Fruit fly (Drosophila melanogaster) whole organism, larva: ENCODE data around the gene Cpr76Bd.

Source experiments
- noc ChIP-seq: fragments of 200-800 bp; sonication (Bioruptor generic); optimal IDR thresholded peaks from 3 replicates; lab custom pipeline; 2019; ENCODE audit warnings: missing biosample characterization, mild to moderate bottlenecking, missing genetic modification characterization, moderate library complexity

Gene Cpr76Bd

DNA sequence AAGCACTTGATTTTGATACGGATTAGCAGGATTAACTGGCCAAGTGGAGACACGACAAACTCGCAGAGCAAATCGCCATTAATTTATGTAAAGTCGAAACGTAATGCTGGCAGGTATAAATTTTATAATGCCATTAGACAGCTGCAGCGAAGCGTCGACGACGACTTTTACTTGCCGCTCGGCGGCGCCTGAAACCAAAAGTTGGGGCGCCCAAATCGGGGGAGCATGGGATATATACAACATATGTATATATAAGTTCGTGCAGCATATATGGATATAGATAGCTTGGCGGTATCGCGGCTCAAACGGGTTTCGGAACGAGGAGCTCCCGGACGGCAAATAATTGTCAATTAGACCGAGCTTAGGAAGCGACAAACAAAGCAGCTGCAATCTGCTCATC, 11.9 kb upstream of the Cpr76Bd start, which contains the start of gene Cpr76Bc:
TSS of gene Cpr76Bc (plus strand) at position 301 of the 400 bp plus-strand sequence.
- no peak for TF ChIP-seq noc (tag; lab: Kevin White, UChicago)

DNA sequence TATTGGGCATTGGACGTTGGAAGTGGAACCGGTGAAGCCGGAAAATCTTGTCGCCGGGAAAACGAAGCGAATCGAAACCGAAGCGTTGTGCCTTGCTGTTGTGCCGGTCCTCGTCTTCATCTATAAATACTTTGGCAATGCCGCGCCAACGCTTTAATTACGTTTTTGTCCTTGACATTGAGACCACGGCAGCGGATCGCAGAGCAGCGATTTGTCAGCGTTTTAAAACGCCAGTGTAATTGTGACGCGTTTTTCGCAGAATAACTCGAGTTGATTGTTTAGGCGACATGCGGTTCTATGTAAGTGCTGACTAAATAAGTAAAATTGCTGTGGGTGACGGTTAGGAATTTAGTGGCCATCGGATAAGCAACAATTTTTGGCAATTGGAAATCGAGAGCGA, 11.4 kb upstream of the Cpr76Bd start:
- no peak for TF ChIP-seq noc (tag; lab: Kevin White, UChicago)

DNA sequence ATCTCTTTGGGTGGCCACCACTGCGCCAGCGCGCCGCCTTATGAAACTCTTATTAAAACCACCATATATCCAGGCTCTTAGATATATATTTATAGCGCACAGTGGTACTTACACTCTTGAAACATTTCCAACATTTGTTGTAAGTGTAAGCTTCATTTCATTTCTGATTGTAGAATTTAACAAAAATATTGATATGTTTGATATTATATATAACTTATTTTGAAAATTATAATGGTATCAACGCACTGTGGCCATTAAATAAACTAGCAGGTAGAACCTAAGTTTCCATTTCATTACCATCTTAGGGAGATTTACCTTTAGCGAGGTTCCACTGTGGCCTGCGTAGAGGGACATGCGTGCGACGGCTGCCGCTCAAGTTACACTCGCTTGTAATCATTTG, 7.9 kb upstream of the Cpr76Bd start:
- no peak for TF ChIP-seq noc (tag; lab: Kevin White, UChicago)

DNA sequence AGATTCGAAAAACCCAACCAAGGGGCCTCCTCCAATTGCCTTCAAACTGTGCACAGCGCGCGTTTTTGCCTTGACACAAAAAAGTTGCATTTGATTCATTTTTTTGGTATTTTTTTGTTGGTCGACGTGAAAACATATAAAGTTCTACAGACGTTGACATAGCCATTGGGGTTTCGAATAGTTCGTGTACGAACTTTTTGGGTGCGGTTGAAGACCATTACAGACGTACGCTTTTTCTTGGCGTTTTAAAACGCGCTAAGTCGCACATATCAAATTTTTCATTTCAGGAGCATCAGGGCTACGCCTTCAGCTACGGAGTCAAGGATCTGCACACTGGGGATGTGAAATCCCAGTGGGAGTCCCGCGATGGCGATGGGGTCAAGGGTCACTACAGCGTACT, 6.8 kb upstream of the Cpr76Bd start:
- TF ChIP-seq noc (tag; lab: Kevin White, UChicago) = no peak

DNA sequence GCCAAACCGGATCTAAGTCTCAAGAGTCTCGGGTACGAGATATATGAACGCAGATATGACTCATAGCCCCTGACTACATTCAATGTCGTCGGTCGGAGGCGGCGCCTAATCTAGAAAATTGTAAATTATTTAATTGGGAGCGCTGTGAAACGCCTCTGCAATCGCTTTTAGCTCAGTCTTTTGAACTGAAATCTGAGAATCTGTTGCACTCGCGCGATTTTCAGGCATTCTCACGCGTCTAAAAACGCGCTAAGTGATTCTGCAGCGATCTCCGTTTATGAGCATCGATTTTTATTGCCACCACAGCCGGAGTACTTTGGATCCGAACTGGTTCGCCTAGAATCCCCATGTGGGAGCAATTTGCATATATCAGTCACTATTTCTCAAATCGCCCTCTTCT, 4.0 kb upstream of the Cpr76Bd start:
- no peak for TF ChIP-seq noc (tag; lab: Kevin White, UChicago)

DNA sequence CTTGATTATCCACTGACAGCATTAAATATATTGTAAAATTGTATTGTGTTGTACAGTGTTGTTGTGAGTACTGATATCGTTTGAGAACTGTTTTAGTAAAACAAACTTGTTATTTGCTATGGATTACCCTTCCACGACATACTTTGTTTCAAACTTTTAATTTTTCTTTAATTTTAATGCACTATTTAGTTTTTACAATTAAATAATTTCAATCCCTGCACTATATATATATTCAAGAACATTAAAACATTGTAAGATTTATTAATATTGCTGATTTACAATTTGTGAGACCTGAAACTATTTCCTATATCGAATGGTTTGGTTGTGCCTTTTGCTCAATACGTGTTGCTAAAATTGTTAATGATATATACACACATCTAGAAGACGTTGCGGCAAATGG, 11.6 kb downstream of the Cpr76Bd start, which contains the start of the genes CG46434 and Dred:
TSS of gene CG46434 (minus strand) at position 101 of the 400 bp plus-strand sequence.
TSS of gene Dred (minus strand) at position 101 of the 400 bp plus-strand sequence.
- TF ChIP-seq noc (tag; lab: Kevin White, UChicago) = no peak

DNA sequence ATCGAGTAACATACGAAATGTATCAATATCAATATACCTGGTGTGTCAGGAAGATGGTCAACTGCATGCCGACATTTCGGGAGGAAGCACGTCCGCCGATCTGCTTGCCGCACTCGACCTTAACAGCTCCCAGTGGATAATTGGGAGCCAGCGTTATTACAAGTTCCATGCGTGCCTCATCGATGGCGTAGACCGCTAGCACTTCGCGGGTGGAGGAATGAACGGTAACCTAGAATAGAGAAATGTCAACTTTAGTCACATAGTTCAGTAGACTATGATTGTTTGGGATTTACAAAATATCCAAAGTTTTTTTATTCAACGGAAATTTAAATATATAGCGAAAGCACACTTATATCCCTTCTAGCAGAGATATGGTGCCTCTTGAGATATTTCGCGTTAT, 12.3 kb downstream of the Cpr76Bd start, which contains the start of the genes CG46435 and Rcd7:
TSS of gene CG46435 (plus strand) at position 301 of the 400 bp plus-strand sequence.
TSS of gene Rcd7 (plus strand) at position 301 of the 400 bp plus-strand sequence.
- no peak for TF ChIP-seq noc (tag; lab: Kevin White, UChicago)

DNA sequence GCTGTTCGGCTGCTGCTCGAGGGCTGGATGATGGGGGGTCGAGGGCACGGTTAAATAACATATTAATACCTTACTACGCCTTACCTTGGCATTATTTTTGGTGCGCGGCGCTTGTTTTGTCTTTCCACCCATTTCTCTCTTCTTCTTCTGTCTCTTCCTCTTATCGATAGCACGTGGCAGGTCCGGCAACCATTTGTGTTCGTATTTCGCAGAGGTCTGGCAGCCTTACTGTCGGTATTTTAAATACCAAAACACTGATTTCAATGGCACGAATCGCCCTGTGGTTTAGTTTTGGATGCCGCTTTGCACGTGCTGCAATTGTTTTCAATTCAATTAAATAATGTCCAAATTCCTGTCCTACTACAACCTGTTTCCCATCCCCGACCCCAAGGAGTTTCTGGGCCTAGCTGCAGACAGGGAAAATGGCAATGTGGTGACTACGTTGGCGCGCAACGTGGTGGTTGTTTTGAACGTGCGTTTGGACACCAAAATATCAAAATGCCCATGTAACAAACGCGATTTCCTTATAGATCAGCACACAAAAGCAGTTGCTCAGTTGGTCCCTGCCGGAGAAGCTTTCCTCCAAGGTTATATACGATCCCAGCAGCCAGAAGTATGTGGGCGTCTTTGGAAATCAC, 19.7 kb downstream of the Cpr76Bd start, which contains the start of the genes Ltn1 and CG9300:
TSS of gene Ltn1 (minus strand) at position 155 of the 638 bp plus-strand sequence.
TSS of gene CG9300 (plus strand) at position 285 of the 638 bp plus-strand sequence.
- TF ChIP-seq noc (tag; lab: Kevin White, UChicago) = no peak

DNA sequence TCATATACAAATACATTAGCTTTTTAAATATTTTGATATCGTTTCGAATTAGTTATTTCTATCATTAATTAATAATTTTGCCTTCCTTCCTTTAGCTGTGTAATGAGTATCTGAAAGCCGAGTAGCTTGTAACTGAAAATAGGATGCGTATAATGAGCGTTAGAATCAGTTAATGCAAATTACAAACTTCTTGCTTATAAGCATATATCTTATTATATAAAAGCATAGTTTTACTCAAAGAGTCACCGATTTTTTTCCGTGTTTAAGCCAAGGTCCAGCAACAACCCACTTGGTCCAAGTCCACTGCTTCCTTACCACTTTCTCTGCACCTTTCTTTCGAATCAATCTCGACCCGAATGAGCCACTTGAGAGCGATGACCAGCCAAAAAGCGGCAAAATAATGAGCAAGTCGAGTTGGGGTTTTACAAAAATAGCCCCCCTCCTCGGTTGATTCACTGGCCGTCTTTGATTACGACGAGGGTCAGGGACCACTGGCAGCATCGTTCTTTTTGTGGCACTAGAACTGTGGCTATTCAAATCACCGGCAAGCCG, 23.4 kb downstream of the Cpr76Bd start:
- no peak for TF ChIP-seq noc (tag; lab: Kevin White, UChicago)

DNA sequence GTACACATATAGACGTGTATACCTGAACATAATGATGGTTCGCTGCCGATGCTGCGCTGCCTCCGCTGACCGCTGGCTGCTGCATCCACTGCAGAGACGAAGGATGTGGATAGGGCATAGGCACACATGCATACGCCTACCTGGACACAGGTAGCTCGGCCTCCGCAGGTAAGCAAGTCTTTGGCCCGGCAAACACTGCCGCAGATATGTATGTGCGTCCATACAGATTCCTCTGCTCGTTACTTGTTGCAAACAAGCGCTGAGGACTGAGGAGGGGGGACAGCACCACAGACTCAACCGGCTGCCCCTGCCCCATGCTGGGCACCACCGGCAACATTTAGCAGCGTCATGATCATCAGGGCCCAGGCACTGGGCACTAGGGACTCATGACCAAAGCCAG, 24.2 kb downstream of the Cpr76Bd start:
- TF ChIP-seq noc (tag; lab: Kevin White, UChicago) = no peak

DNA sequence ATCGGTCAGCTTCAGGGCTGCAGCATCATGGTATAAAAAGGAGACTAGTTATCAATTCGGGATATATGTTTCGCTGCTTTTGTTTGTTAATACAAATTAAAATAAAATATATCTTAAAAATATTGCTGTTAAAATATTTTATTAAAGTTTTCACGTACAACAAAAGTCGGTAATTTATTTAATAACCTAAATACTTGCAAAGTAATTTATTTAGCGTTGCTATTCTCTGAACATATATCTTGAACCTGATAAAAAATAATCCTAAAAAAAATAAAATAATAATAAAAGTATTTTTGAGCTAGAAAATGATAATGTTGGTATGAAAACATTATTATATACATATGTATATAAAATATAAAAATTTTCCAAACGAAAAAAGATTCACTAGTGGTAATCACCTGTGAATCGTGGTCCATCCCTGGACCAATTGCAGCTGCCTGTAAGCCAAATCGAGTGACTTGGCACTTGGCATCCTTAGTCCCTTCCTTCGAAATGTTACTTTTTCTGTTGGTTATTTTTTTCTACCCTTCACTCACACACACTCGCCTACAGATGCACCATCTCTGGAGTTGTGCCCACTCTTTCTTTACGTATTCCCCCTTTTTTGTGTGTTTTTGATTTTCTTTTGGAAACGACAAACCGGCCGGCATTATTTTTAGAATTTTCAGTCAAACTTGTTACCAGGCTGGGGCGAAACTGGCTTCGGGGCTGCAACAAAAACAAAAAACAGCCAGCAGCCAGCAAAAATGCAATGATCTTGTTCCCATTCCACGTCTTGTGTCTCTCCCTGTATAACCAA, 24.9 kb downstream of the Cpr76Bd start:
- TF ChIP-seq noc (tag; lab: Kevin White, UChicago) = no peak

DNA sequence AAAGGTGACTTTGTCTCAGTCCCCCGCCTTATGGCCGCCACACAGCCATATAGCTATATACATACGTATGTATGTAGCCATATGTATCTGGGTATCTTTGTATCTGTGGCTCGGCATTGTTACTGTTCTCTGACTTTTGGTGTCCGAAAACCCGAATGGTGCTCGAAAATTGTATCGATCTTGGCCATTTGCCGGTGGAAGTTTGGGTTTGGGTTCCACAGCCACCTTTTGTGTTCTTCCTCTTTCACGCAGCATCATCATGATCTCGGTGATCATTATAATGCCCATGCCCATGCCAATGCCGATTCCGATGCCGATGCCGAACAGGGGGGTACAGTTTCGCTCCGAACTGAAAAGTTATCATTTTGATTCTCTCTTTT, 25.4 kb downstream of the Cpr76Bd start:
- TF ChIP-seq noc (tag; lab: Kevin White, UChicago) = no peak

DNA sequence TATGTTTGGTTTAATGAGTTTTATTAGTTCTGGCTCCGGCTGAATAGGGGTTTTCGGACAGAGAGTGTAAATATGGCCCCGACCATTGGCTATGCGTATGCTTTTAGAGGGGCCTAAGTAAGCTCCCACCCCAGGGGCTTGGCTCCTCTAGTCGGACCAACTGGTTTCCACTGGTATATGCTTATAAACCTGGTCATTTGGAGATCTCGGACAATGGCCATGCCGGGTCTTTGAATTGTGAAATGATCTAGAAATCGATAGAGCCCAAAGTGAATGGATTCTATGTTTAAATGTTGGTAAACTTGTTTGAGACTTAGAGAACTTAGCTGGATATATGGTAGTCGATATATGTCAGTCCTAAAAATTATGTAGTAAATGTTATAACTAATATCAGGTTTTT, 26.1 kb downstream of the Cpr76Bd start:
- no peak for TF ChIP-seq noc (tag; lab: Kevin White, UChicago)

DNA sequence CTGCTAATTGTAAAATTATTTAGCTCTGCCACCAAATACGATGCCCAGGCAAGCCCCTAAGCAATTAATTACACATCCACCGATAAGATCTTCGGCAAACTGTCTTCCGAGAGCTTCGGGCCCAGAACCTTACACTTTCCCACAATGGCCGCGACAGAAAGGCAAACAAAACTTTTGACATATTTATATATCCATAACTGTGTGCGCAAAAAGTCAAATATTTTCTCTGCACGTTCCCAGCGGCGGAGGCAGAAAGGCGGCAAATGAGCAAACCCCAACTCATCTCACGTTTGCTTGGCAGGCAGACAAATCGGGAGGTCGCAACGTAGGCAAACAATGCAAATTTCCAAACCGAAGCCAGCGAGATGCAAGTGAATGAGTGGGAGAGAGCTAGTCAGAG, 26.6 kb downstream of the Cpr76Bd start:
- no peak for TF ChIP-seq noc (tag; lab: Kevin White, UChicago)

DNA sequence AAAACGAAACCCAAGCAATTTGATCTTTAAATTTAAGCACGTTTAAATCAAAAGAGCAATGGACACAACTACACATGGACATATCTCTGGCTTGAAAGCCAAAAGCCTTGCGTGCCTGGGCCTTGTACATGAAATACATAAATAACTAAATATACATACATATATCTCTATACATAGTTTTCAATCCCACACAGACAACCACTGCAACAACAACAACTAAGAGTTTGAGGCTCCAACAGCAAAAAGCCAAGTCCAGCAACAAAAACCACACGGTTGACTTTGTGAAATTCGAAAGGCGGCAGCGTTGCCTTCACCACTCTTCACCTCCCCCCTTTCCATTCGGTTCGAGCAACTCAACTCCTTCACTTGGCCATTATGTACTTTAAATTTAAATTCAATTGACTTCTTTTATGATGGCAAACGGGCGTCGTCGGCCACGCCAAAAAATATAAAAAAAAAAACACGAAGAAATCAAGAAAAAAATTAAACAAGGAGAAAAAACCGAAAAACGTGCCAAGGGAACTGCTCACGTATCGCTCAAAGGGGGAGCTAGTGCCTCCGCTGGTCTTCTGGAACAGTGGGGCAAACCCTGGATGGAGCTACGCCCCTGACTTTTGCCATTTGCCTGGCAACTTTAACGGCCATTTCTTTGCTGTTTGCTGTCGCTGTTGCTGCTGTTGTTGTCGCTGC, 27.6 kb downstream of the Cpr76Bd start:
- no peak for TF ChIP-seq noc (tag; lab: Kevin White, UChicago)
